Fruit fly (Drosophila melanogaster): ENCODE data around the gene Usp1.

Usp1 gene

dm6 chr3R:29227675-29228211, 1.2 kb upstream of the Usp1 start, which contains the start of gene CG14507:
CG14507 (minus strand) TSS chr3R:29227725.
- TF ChIP-seq CG8478 (optimal IDR thresholded peaks at IDR 0.05) (no peak), CTCF (optimal IDR thresholded peaks at IDR 0.05) (no peak)

- TF ChIP-seq CTCF (optimal IDR thresholded peaks at IDR 0.05) (no peak), CG8478 (optimal IDR thresholded peaks at IDR 0.05) (no peak)
These were observed 997 bp downstream of the Usp1 start for dm6 chr3R:29229958-29230357.

dm6 chr3R:29230552-29231102, 1.7 kb downstream of the Usp1 start:
- TF ChIP-seq CG8478 (optimal IDR thresholded peaks at IDR 0.05) (no peak), CTCF (optimal IDR thresholded peaks at IDR 0.05) (no peak)

DNA sequence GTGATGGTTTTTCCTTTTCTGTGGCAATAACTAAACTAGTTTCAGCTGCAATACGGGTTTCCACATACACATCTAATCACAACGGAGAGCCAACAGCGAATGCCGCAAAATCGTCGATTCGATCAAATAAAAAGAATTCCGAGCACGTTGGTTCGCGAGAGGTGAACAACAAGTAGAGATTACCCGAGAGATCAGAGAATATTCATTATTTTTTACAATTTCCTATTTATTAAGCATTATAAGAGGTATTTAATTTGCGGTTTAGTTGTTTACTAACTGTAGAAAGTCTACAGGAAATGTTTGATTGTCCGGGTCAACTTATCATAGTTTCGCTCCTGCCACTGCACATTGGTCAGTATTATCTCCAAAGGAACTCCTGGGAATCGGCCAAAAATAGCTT, 9.7 kb downstream of the Usp1 start, which contains the start of gene CG11951:
Gene CG11951, minus strand, starts transcription at position 101 of the 400 bp plus-strand sequence.
- TF ChIP-seq CG8478 (optimal IDR thresholded peaks at IDR 0.05) (no peak), CTCF (optimal IDR thresholded peaks at IDR 0.05) (no peak)

- TF ChIP-seq CTCF (optimal IDR thresholded peaks at IDR 0.05) (no peak), CG8478 (optimal IDR thresholded peaks at IDR 0.05) (no peak)
These were observed 15.8 kb downstream of the Usp1 start, which contains the start of gene CG31445 for dm6 chr3R:29244727-29245126. CG31445 (minus strand) TSS chr3R:29244827.

DNA sequence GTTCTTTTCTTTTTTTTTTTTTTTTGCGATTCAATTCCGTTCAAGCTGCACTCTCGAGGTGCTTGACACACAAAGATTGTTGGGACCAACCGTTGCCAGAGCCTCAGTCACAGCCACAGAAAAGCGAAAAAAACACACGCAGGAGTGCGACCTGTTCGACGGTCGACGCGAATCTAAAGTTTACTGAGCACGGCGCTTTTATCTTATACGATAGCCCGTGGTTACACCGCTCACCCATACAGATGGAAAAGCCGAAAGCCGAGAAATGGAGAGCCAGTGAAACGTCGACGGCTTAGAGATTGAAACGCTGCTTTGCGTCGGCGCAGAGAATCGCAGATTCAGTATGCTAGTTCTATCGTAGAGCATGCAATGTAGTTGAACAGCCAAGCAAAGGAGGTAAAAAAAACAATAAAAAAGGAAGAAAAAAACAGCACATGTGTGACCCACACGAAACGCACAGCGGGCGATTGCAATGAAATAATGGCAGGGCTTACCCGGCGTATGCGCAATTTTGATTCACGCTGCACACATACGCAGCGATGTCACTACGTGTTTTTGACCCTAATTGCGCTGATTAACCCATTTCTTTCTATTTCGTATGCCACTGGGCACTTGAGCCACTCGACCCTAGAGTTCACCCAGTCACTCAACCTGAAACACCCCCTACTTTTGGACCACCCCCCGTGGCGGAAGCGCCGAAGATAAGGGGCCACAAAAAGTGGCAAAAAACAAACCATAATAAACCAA, 21.5 kb downstream of the Usp1 start, which contains the start of gene SP1029:
Gene SP1029, minus strand, starts transcription at position 180 of the 747 bp plus-strand sequence.
- TF ChIP-seq CTCF (optimal IDR thresholded peaks at IDR 0.05) = no peak

DNA sequence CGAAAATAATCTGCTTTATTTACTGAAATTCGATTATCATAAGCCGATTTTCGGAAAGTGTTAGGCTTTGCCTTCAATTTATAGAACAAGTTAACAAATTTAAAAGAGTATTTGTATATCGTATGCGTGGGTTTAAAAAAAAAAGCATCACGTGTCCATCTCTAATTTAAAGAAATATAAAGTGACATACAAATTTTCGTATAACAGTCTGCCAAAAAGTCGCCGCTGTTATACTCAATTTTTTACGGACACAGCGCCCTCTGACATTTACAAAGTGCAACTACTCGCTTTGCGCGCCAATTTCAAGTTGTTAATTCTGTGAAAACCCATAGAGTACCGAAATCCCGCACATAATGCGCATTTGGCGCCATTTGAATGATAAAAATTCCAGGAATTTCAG, 22.5 kb downstream of the Usp1 start:
- TF ChIP-seq CTCF (optimal IDR thresholded peaks at IDR 0.05) = peak; percentile 91 to 93
- no peak for TF ChIP-seq CG8478 (optimal IDR thresholded peaks at IDR 0.05)

dm6 chr3R:29253874-29254273, 24.9 kb downstream of the Usp1 start:
- TF ChIP-seq CTCF (optimal IDR thresholded peaks at IDR 0.05) (no peak), CG8478 (optimal IDR thresholded peaks at IDR 0.05) (no peak)

DNA sequence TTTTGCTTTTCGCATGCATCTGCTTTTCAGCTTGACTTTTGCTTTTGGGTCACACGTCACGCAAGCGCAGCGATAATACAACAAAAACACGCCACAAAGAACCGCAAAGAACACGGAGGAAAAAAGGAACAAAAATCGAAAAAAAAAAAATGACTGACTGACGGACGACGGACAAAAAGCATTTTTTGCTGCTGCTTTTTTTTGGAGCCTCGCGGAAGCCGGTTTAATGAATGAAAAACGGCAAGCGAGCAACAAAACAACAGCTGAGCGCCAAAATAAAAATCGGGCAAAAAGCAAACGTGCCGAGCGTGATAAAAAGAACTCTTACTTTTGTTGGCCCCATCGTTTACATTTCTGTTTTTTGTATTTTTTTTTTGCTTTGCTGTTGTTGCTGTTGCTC, 25.4 kb downstream of the Usp1 start:
- TF ChIP-seq CG8478 (optimal IDR thresholded peaks at IDR 0.05) (no peak), CTCF (optimal IDR thresholded peaks at IDR 0.05) (no peak)

- TF ChIP-seq CTCF (optimal IDR thresholded peaks at IDR 0.05) (no peak), CG8478 (optimal IDR thresholded peaks at IDR 0.05) (peak; percentile 8)
These were observed 26.4 kb downstream of the Usp1 start, which contains the start of gene stg for dm6 chr3R:29255166-29255962. stg (minus strand) TSS chr3R:29255800.

DNA sequence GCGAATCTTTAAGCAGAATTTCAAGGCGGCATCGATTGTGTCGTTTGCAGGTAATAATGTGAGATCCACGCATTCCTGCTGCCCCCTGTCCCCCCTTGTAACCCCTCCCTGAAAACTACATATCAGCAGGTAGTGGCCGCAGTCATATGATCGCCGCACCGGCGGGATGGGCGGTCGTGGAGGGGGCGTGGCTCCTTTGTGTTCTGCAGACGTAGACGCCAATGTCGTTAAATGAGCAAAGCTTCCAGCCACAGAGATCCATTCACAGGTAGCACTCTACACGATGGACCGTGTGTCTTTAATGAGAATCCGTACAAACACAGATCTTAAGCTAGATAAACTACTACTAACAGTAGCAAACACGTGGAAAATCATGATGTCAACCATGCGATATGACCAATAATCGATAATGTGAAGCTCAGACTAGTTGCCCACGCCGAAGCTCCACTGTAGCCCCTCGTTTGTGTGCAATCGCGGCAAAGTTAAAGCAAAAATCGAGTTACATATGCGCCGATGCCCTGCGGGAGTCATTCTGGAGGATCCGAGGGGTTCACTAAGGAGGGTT, 27.1 kb downstream of the Usp1 start, which contains the start of gene CG45544:
Gene CG45544, plus strand, starts transcription at position 523 of the 565 bp plus-strand sequence.
- TF ChIP-seq CG8478 (optimal IDR thresholded peaks at IDR 0.05) (no peak), CTCF (optimal IDR thresholded peaks at IDR 0.05) (no peak)

DNA sequence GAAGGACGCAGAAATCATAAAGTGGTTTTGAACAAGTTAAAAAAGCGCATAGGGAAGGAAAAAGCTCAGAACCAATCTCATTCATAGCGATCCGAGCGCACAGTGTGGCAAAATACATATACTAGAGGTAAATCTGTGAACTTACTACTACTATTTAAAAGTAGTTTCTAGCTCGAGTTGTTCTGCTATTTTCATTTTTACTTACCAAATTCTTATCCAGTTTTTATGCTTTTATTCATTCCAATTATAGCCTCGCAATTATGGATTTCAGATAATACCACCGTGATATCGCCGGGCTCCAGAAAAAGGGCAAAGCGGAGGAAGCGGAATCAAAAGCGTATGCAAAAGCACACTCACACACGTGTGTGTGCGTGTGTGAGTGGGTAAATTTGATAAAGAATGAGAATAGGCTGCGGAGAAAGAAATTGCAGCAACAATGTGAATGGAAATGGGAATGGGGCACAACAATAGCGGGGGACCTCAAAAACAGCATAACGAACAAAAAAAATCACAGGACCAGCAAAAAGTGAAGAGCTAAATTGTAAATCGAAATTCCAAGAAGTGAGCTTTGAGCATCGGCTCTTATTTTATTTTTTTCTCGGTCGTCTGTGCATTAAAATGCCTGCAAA, 28.0 kb downstream of the Usp1 start:
- no peak for TF ChIP-seq CG8478 (optimal IDR thresholded peaks at IDR 0.05)
- TF ChIP-seq CTCF (optimal IDR thresholded peaks at IDR 0.05) = no peak

- TF ChIP-seq CTCF (optimal IDR thresholded peaks at IDR 0.05) (no peak), CG8478 (optimal IDR thresholded peaks at IDR 0.05) (no peak)
These were observed 29.1 kb downstream of the Usp1 start for dm6 chr3R:29257890-29258691.
